Worm (Caenorhabditis elegans) whole organism, L4/young adult: ENCODE data around the gene R06F6.14.

Source experiments
- dao-5 ChIP-seq: sonication (generic microtip); optimal IDR thresholded peaks from 2 replicates; lab custom pipeline; 2016; ENCODE audit warnings: missing genotype, missing genetic modification characterization, moderate library complexity, missing compliant biosample characterization
- him-1 ChIP-seq: sonication (generic microtip); optimal IDR thresholded peaks from 2 replicates; lab custom pipeline; 2016; ENCODE audit warnings: missing genotype, missing genetic modification reagents, missing genetic modification characterization, missing compliant biosample characterization

DNA sequence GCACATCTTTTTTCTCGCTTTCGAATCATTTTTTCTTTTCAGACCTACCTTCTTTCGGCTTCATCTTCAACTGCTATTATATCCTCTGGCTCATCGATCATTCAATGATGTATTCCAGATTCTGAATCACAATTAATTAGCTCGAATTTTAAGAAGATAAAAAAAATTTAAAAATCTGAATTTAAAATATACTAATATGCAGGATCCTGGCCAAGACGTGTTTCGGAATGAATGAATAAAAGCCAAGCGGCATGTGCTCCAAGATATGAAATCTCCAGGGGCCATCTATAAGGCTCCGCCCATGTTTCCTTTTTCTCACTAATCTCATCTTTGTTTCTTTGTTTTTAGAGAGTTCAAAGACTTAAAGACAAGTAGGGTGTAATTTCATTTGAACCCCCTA is 31.1 kb upstream of the R06F6.14 start, which contains the start of gene mpz-1:
- TF ChIP-seq dao-5 (no peak), him-1 (tag; lab: Kevin White, UChicago) (no peak)
